Fruit fly (Drosophila melanogaster): ENCODE results near the gene CG13244.

The CG13244 gene

dm6 chr2L:15910937-15911590 is 5.6 kb upstream of the CG13244 start (continued):
- TF ChIP-seq pnt (GFP tag; optimal IDR thresholded peaks at IDR 0.05) (peak; percentile 93), kni (GFP tag; optimal IDR thresholded peaks at IDR 0.05) (peak; percentile 93), CG5180 (GFP tag; optimal IDR thresholded peaks at IDR 0.05) (peak; percentile 85), CG1602 (GFP tag; optimal IDR thresholded peaks at IDR 0.05) (peak; percentile 97), CG6689 (GFP tag; IDR thresholded peaks at IDR 0.05) (peak; percentile 97), CG12769 (tag; optimal IDR thresholded peaks at IDR 0.05) (peak; percentile 99), H2.0 (GFP tag; IDR thresholded peaks at IDR 0.05) (peak; percentile 97), crol (GFP tag; IDR thresholded peaks at IDR 0.05) (peak; percentile 8; the same call in 1 of the 2 replicates), CG5953 (GFP tag; IDR thresholded peaks at IDR 0.05) (peak; percentile 91), CG17385 (GFP tag; optimal IDR thresholded peaks at IDR 0.05) (peak; percentile 94), mirr (GFP tag; optimal IDR thresholded peaks at IDR 0.05) (peak; percentile 73), hbn (GFP tag; IDR thresholded peaks at IDR 0.05; ENCODE audit: partially characterized antibody) (0 out of 2 replicates have a peak, but pooled peaks have one; percentile 2), btn (GFP tag; optimal IDR thresholded peaks at IDR 0.05) (peak; percentile 93), CG4328 (GFP tag; optimal IDR thresholded peaks at IDR 0.05) (peak; percentile 91), MBD-R2 (GFP tag; IDR thresholded peaks at IDR 0.05) (peak; percentile 85), fd102C (GFP tag; optimal IDR thresholded peaks at IDR 0.05) (no peak), CG31365 (tag; optimal IDR thresholded peaks at IDR 0.05) (peak; percentile 80), CG17829 (tag; optimal IDR thresholded peaks at IDR 0.05) (peak; percentile 96), Poxn (GFP tag; IDR thresholded peaks at IDR 0.05) (peak; percentile 74), gt (GFP tag; IDR thresholded peaks at IDR 0.05) (peak; percentile 75), ato (GFP tag; IDR thresholded peaks at IDR 0.05; ENCODE audit: partially characterized antibody) (peak; percentile 17; the same call in 1 of the 2 replicates), grn (GFP tag; optimal IDR thresholded peaks at IDR 0.05) (peak; percentile 88), CG17186 (GFP tag; optimal IDR thresholded peaks at IDR 0.05) (peak; percentile 80), Sox102F (GFP tag; optimal IDR thresholded peaks at IDR 0.05) (peak; percentile 97), fd3F (GFP tag; optimal IDR thresholded peaks at IDR 0.05) (peak; percentile 95), HHEX (GFP tag; optimal IDR thresholded peaks at IDR 0.05) (peak; percentile 95), CG7745 (tag; optimal IDR thresholded peaks at IDR 0.05) (peak; percentile 63), CG16813 (GFP tag; IDR thresholded peaks at IDR 0.05; ENCODE audit: partially characterized antibody) (no peak), ap (GFP tag; IDR thresholded peaks at IDR 0.05) (peak; percentile 92), CG6683 (GFP tag; optimal IDR thresholded peaks at IDR 0.05) (peak; percentile 82), CG15696 (tag; optimal IDR thresholded peaks at IDR 0.05) (peak; percentile 76), CG31441 (GFP tag; IDR thresholded peaks at IDR 0.05) (peak; percentile 94), E2f2 (GFP tag; IDR thresholded peaks at IDR 0.05) (peak; percentile 84), CG7271 (tag; optimal IDR thresholded peaks at IDR 0.05) (peak; percentile 71), Bgb (GFP tag; IDR thresholded peaks at IDR 0.05; ENCODE audit: partially characterized antibody) (0 out of 2 replicates have a peak, but pooled peaks have one; percentile 44), CG14050 (GFP tag; IDR thresholded peaks at IDR 0.05) (peak; percentile 95), CG42726 (GFP tag; IDR thresholded peaks at IDR 0.05; ENCODE audit: partially characterized antibody) (no peak), oc (tag; optimal IDR thresholded peaks at IDR 0.05) (peak; percentile 97), CG4820 (GFP tag; optimal IDR thresholded peaks at IDR 0.05) (peak; percentile 95), otp (GFP tag; IDR thresholded peaks at IDR 0.05) (peak; percentile 95), CG2678 (tag; optimal IDR thresholded peaks at IDR 0.05) (peak; percentile 97), Hmr (GFP tag; optimal IDR thresholded peaks at IDR 0.05) (peak; percentile 94), CG6765 (GFP tag; optimal IDR thresholded peaks at IDR 0.05) (peak; percentile 72), repo (GFP tag; optimal IDR thresholded peaks at IDR 0.05) (peak; percentile 95), CG9609 (GFP tag; optimal IDR thresholded peaks at IDR 0.05) (peak; percentile 94), br (optimal IDR thresholded peaks at IDR 0.05) (no peak), Usf (GFP tag; optimal IDR thresholded peaks at IDR 0.05) (peak; percentile 85), CG6254 (GFP tag; optimal IDR thresholded peaks at IDR 0.05) (peak; percentile 87), CG13624 (GFP tag; optimal IDR thresholded peaks at IDR 0.05) (peak; percentile 94)
